Worm (Caenorhabditis elegans) whole organism, L2 larva: Measurements from ENCODE around the gene ZK856.19.

Experiments used
- blmp-1 ChIP-seq: sonication (generic microtip); optimal IDR thresholded peaks from 2 replicates; lab custom pipeline; 2017; ENCODE audit warnings: missing genetic modification characterization, mild to moderate bottlenecking, missing compliant biosample characterization, antibody characterized with exemption, moderate library complexity; ENCODE audit not compliant: insufficient read depth
- elt-1 ChIP-seq: fragments of 150-350 bp; optimal IDR thresholded peaks from 2 replicates; lab custom pipeline; 2014; ENCODE audit warnings: missing biosample characterization, missing genetic modification characterization
- lin-39 ChIP-seq: fragments of 150-350 bp; optimal IDR thresholded peaks from 2 replicates; lab custom pipeline; 2014; ENCODE audit warnings: missing biosample characterization, missing genetic modification reagents, missing genetic modification characterization
- lsy-2 ChIP-seq, 2 experiments: fragments of 150-350 bp in 1 of 2; sonication (generic microtip) in 1 of 2; optimal IDR thresholded peaks; 2 replicates each; lab custom pipeline; 2014 to 2017; ENCODE audit warnings: missing biosample characterization in 2 of 2, missing genetic modification characterization in 2 of 2
- mbf-1 ChIP-seq: sonication (generic microtip); optimal IDR thresholded peaks from 2 replicates; lab custom pipeline; 2017; ENCODE audit warnings: missing biosample characterization, missing genetic modification characterization
- snpc-4 ChIP-seq: fragments of 150-350 bp; optimal IDR thresholded peaks from 2 replicates; lab custom pipeline; 2014; ENCODE audit warnings: missing biosample characterization, missing genetic modification characterization
- unc-55 ChIP-seq: fragments of 150-350 bp; sonication (generic microtip); optimal IDR thresholded peaks from 3 replicates; lab custom pipeline; 2014; ENCODE audit warnings: missing biosample characterization, missing genetic modification reagents, missing genetic modification characterization
- unc-62 ChIP-seq: fragments of 150-350 bp; optimal IDR thresholded peaks from 2 replicates; lab custom pipeline; 2014; ENCODE audit warnings: missing biosample characterization, missing genetic modification reagents, missing genetic modification characterization
- ztf-4 ChIP-seq: fragments of 150-350 bp; optimal IDR thresholded peaks from 2 replicates; lab custom pipeline; 2014; ENCODE audit warnings: missing biosample characterization, missing genetic modification characterization

- TF ChIP-seq mbf-1 (tag; lab: Kevin White, UChicago) (no peak), snpc-4 (tag; lab: Kevin White, UChicago) (no peak), elt-1 (tag; lab: Kevin White, UChicago) (no peak), unc-62 (GFP tag; lab: Kevin White, UChicago) (no peak), blmp-1 (tag; lab: Kevin White, UChicago) (no peak), lsy-2 (tag; optimal IDR thresholded peaks at IDR 0.05; lab: Kevin White, UChicago) (no peak), ztf-4 (tag; lab: Kevin White, UChicago) (no peak), unc-55 (no peak), lin-39 (no peak)
Observed at ce11 chrV:10216724-10217123, 12.0 kb upstream of the ZK856.19 start, which contains the start of gene ZK856.14.
